Worm (Caenorhabditis elegans): ENCODE results near the gene M60.4.
A peak's percentile ranks its signal among the peaks of the same experiment; 100 is the strongest.

The M60.4 gene

DNA sequence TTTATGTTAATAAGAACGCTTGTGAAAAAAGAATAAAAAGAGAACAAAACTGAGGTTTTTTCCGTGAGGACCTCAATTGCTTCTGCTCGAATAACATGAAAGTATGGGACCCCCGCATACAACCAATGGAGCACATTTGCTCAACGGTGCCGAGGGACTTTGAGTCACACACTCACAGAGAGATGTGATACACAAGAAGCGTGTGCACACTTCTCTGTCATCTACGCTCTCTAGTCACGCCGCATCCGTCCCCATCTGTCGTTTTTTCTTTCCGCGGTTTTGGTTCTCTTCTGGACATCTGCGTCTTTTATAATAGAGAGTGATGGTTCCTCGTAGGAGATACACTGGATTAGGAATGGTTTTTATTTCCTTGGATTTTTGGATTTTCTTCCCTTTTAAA, 30.2 kb downstream of the M60.4 start (continued):
- TF ChIP-seq lsy-12 (tag; optimal IDR thresholded peaks at IDR 0.05): no peak
- TF ChIP-seq lin-39 (tag; optimal IDR thresholded peaks at IDR 0.05): peak; percentile 82
- TF ChIP-seq tbx-2 (tag; optimal IDR thresholded peaks at IDR 0.05): no peak

DNA sequence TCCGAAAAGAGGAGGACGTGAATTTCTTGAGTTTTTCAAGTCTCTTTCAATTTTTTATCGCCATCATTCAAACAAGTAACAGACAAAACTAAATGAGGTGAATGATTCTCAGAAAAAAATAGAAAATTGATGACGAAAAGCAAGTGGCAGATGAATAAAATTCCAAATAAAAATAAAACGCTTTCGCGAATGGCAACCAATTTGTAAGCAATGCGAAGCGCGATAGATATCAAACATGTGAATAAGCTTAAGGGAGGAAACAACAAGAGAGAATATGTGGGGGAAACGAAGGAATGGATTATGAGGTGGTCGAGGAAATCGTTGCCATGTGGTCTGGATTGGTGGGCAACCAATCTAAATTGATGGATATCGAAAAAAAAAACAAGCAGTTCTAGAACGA, 31.6 kb downstream of the M60.4 start:
- TF ChIP-seq snpc-4 (tag; optimal IDR thresholded peaks at IDR 0.05) (no peak), nhr-23 (tag; optimal IDR thresholded peaks at IDR 0.05) (no peak)

DNA sequence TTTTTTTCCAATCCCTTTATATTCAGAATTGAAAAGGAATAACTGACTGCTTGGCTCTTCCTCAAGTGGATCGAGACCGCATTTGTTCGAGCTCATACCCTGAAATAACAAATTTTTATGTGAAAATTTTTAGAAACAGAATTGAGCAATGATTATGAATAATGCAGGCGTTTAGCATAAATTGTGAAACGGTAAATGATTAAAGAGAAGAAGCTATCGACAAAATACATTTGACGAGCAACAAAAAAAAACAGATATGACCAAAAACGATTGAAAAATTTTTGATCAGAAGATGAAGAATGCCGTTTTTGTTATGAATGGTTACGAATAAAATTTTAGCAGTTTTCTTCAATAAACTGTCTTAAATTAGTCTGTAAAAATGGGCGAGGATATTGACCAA, 32.4 kb downstream of the M60.4 start, which contains the start of gene C17H11.6:
TSS of gene C17H11.6 (minus strand) at position 101 of the 400 bp plus-strand sequence.
- no peak for TF ChIP-seq aly-2 (tag; optimal IDR thresholded peaks at IDR 0.05)
- no peak for TF ChIP-seq eor-1 (tag; optimal IDR thresholded peaks at IDR 0.05)
- no peak for TF ChIP-seq fkh-2 (tag; optimal IDR thresholded peaks at IDR 0.05)
- no peak for TF ChIP-seq lsy-12 (tag; optimal IDR thresholded peaks at IDR 0.05)
- TF ChIP-seq daf-12 (tag; optimal IDR thresholded peaks at IDR 0.05): no peak
- TF ChIP-seq ceh-28 (tag; optimal IDR thresholded peaks at IDR 0.05): no peak

DNA sequence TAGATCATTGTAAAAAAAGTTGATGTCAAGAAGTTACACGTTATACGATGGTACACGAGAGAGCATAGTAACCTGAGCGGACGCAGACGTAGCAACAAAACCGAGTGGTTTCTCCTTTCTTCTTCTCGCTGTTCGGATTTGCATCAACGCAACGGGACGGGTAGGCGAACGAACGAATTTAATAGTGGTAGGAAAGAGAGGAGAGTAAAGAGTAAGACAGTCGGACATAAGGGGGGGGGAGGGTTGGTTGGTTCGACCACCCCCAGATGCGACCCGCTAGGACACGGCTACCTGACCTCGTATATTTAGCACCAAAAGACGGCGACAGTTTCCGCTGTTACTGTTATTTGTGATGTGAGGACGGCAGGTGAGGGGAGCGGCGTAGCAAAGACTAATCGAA, 34.9 kb downstream of the M60.4 start:
- peak; percentile 14 for TF ChIP-seq nhr-23 (tag; optimal IDR thresholded peaks at IDR 0.05)
- peak; percentile 13 for TF ChIP-seq hmg-11 (tag; optimal IDR thresholded peaks at IDR 0.05)
- TF ChIP-seq snpc-4 (tag; optimal IDR thresholded peaks at IDR 0.05): no peak
- no peak for TF ChIP-seq fkh-10 (GFP tag; optimal IDR thresholded peaks at IDR 0.05)
- no peak for TF ChIP-seq nhr-11 (tag; optimal IDR thresholded peaks at IDR 0.05)
- TF ChIP-seq fos-1 (tag; optimal IDR thresholded peaks at IDR 0.05): no peak
- peak; percentile 70 for TF ChIP-seq nhr-25 (tag; optimal IDR thresholded peaks at IDR 0.05)
- no peak for TF ChIP-seq aly-2 (tag; optimal IDR thresholded peaks at IDR 0.05)
- no peak for TF ChIP-seq nhr-43 (tag; optimal IDR thresholded peaks at IDR 0.05; ENCODE audit: poor library complexity, severe bottlenecking)

DNA sequence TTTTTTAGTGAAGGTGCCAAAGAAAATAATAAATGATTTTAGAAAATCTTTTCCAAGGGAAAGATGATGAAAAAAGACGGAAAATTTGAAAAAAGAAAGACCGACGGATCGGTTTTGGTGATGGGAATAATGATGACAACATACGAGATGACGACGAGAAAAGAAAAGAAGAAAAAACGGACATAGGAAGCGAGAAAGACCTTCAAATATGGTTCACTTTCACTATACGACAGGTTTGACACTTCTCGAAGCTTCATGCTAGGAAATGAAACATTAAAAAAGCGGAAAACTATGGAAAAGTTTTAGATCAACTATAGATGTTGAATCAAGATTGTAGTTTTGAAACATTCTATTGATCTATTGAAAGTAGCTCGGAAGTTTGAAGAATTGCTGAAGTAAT, 35.9 kb downstream of the M60.4 start:
- peak; percentile 81 for TF ChIP-seq nhr-25 (tag; optimal IDR thresholded peaks at IDR 0.05)
- no peak for TF ChIP-seq nhr-77 (tag; optimal IDR thresholded peaks at IDR 0.05)
- peak; percentile 65 for TF ChIP-seq nhr-23 (tag; optimal IDR thresholded peaks at IDR 0.05)

DNA sequence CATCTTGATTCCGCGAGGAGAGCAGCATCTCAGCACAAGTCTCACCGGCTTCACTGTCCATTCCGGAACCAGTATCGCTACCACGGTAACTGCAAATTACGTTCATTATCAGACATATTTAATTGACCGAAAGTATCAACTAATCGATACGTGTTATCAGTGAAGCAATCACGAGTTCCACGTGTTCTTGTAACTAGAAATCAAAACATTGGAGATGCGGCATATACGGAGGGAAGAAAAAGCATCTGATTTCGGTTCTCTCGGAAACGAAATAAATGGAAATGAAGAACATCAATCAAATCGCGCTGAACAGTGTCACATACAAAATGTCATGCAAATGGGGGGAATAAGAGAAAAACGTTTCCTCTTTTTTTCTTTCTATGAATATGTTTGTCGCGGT, 42.9 kb downstream of the M60.4 start:
- TF ChIP-seq pha-4 (tag; optimal IDR thresholded peaks at IDR 0.05): peak; percentile 4
- peak; percentile 2 for TF ChIP-seq ama-1 (optimal IDR thresholded peaks at IDR 0.05)
- peak; percentile 16 for TF ChIP-seq ceh-28 (tag; optimal IDR thresholded peaks at IDR 0.05)
- TF ChIP-seq egl-5 (tag; optimal IDR thresholded peaks at IDR 0.05): peak; percentile 18
- no peak for TF ChIP-seq nhr-25 (tag; optimal IDR thresholded peaks at IDR 0.05)
- TF ChIP-seq ceh-9 (tag; optimal IDR thresholded peaks at IDR 0.05): no peak
- TF ChIP-seq sea-2 (GFP tag; optimal IDR thresholded peaks at IDR 0.05): no peak
- TF ChIP-seq elt-2 (tag; optimal IDR thresholded peaks at IDR 0.05): peak; percentile 56

DNA sequence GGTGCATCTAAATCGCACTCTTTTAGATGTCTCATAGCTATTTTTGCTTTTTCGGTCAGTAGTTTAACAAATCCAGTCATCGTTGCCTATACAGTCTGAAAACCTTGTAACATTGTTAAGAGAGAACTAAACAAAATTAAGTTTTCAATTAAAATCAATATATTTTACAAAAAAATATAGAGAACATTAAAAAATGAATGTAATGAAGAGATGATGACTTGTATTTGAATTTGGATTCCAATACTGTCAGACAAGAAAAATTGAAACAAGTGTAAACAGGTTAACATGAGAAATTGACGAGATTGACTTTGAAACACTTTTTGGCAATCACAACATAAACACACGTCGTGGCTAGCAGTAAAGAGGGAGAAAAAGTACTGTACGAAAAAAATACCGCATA, 51.1 kb downstream of the M60.4 start, which contains the start of gene C17H11.5:
TSS of gene C17H11.5 (minus strand) at position 101 of the 400 bp plus-strand sequence.
- no peak for TF ChIP-seq fkh-2 (tag; optimal IDR thresholded peaks at IDR 0.05)
- no peak for TF ChIP-seq ZK546.5 (tag; optimal IDR thresholded peaks at IDR 0.05)
- no peak for TF ChIP-seq lin-39 (tag; optimal IDR thresholded peaks at IDR 0.05)

All from whole organism, L3 larva.